Fruit fly (Drosophila melanogaster) whole organism: ENCODE results near the gene CG12998.

Source experiments
- CG8478 ChIP-seq: fragments of >200 bp; optimal IDR thresholded peaks from 2 replicates; lab custom pipeline; 2018; ENCODE audit warnings: inconsistent platforms
- usp ChIP-seq: fragments of >200 bp; optimal IDR thresholded peaks from 2 replicates; lab custom pipeline; 2017; ENCODE audit warnings: missing biosample characterization, missing genetic modification characterization, mixed read lengths

- TF ChIP-seq CG8478 (lab: Kevin White, UChicago) (no peak), usp (GFP tag; lab: Kevin White, UChicago) (no peak)
Observed at dm6 chrX:17174115-17174514, 44.4 kb upstream of the CG12998 start.
